Worm (Caenorhabditis elegans): ENCODE results near the gene nhr-100.
A peak's percentile ranks its signal among the peaks of the same experiment; 100 is the strongest.

The nhr-100 gene

ce11 chrIV:9773441-9773840 is 45.0 kb downstream of the nhr-100 start:
- TF ChIP-seq W03F9.2 (tag; optimal IDR thresholded peaks at IDR 0.05) (no peak), dao-5 (tag; optimal IDR thresholded peaks at IDR 0.05) (no peak), him-1 (tag; optimal IDR thresholded peaks at IDR 0.05) (no peak)

ce11 chrIV:9777535-9777934 is 49.1 kb downstream of the nhr-100 start, which contains the start of gene sna-2:
TSS of gene sna-2 (minus strand) at chrIV:9777634.
- TF ChIP-seq him-1 (tag; optimal IDR thresholded peaks at IDR 0.05) (no peak), dao-5 (tag; optimal IDR thresholded peaks at IDR 0.05) (no peak), W03F9.2 (tag; optimal IDR thresholded peaks at IDR 0.05) (no peak)

ce11 chrIV:9778016-9778415 is 49.5 kb downstream of the nhr-100 start, which contains the start of gene T13F2.6:
TSS of gene T13F2.6 (plus strand) at chrIV:9778321.
- TF ChIP-seq him-1 (tag; optimal IDR thresholded peaks at IDR 0.05) (no peak), dao-5 (tag; optimal IDR thresholded peaks at IDR 0.05) (no peak), W03F9.2 (tag; optimal IDR thresholded peaks at IDR 0.05) (peak; percentile 43)
